Fruit fly (Drosophila melanogaster) whole organism: Measurements from ENCODE around the gene CG12541.

Experiments used
- CG8478 ChIP-seq: fragments of >200 bp; optimal IDR thresholded peaks from 2 replicates; lab custom pipeline; 2018; ENCODE audit warnings: inconsistent platforms
- Dll ChIP-seq: fragments of >200 bp; optimal IDR thresholded peaks from 2 replicates; lab custom pipeline; 2017
- EcR ChIP-seq, 2 experiments: fragments of >200 bp; optimal IDR thresholded peaks; 2 replicates each; lab custom pipeline; 2017; ENCODE audit warnings: missing biosample characterization in 2 of 2, missing genetic modification characterization in 2 of 2, missing genetic modification reagents in 2 of 2
- pan ChIP-seq: fragments of >200 bp; optimal IDR thresholded peaks from 2 replicates; lab custom pipeline; 2017
- psq ChIP-seq: fragments of >200 bp; optimal IDR thresholded peaks from 2 replicates; lab custom pipeline; 2017
- usp ChIP-seq: fragments of >200 bp; optimal IDR thresholded peaks from 2 replicates; lab custom pipeline; 2017; ENCODE audit warnings: missing biosample characterization, missing genetic modification characterization, mixed read lengths

The CG12541 gene

dm6 chrX:6985980-6986827, 79.6 kb downstream of the CG12541 start, which contains the start of gene bou:
Gene bou (plus strand): TSS chrX:6986486.
- TF ChIP-seq usp (GFP tag; lab: Kevin White, UChicago), result no peak
- no peak for TF ChIP-seq Dll
- no peak for TF ChIP-seq CG8478 (lab: Kevin White, UChicago)

DNA sequence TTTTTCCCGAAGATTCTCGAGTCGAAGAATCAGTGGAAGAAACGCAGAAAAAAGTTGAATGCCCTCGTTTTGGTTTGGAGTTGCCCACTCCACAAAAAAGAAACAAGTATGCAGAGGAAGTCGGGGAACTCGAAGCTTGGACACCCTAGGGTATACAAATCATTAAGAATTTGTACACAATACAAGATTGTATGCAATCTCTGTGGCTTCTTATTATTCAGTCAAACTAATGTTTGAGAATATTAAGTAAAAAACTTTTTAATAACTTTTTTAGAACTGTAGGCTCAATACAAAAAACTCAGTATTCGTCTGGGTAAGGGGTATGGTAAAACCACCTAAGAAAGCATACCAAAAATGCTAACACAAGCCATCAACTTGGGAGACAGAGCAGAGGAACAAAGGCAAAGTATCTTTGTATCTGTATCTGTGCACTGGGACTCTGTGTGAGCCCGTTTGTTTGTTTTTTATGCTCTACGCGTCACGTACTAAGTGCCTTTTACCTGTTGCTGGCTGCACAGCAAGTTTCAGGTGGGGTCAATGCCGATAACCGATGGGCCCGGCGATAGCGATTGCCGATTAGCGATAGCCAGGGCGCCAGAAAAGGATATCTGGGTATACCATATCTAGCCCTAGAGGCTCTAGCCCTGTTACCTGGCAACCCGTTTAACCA, 80.5 kb downstream of the CG12541 start:
- TF ChIP-seq usp (GFP tag; lab: Kevin White, UChicago) (no peak), pan (lab: Kevin White, UChicago) (peak; percentile 92), EcR (GFP tag; optimal IDR thresholded peaks at IDR 0.05; lab: Kevin White, UChicago) (peak; percentile 34 to 81)

dm6 chrX:6983500-6984320, 82.1 kb downstream of the CG12541 start:
- TF ChIP-seq usp (GFP tag; lab: Kevin White, UChicago), result no peak
- TF ChIP-seq EcR (GFP tag; optimal IDR thresholded peaks at IDR 0.05; lab: Kevin White, UChicago), result no peak
- TF ChIP-seq psq (lab: Kevin White, UChicago), result no peak
- TF ChIP-seq CG8478 (lab: Kevin White, UChicago), result no peak
- no peak for TF ChIP-seq pan (lab: Kevin White, UChicago)
- no peak for TF ChIP-seq Dll

dm6 chrX:6982705-6983384, 83.0 kb downstream of the CG12541 start:
- TF ChIP-seq Dll (peak; percentile 10), usp (GFP tag; lab: Kevin White, UChicago) (no peak), EcR (GFP tag; optimal IDR thresholded peaks at IDR 0.05; lab: Kevin White, UChicago) (no peak), psq (lab: Kevin White, UChicago) (no peak)

dm6 chrX:6982054-6982453, 83.8 kb downstream of the CG12541 start:
- TF ChIP-seq pan (lab: Kevin White, UChicago) (no peak), Dll (no peak), CG8478 (lab: Kevin White, UChicago) (no peak), usp (GFP tag; lab: Kevin White, UChicago) (no peak), psq (lab: Kevin White, UChicago) (no peak), EcR (GFP tag; optimal IDR thresholded peaks at IDR 0.05; lab: Kevin White, UChicago) (no peak)

- TF ChIP-seq CG8478 (lab: Kevin White, UChicago) (no peak), Dll (no peak), pan (lab: Kevin White, UChicago) (no peak), EcR (GFP tag; optimal IDR thresholded peaks at IDR 0.05; lab: Kevin White, UChicago) (no peak), psq (lab: Kevin White, UChicago) (no peak), usp (GFP tag; lab: Kevin White, UChicago) (no peak)
These were observed 84.3 kb downstream of the CG12541 start for dm6 chrX:6981470-6981952.

DNA sequence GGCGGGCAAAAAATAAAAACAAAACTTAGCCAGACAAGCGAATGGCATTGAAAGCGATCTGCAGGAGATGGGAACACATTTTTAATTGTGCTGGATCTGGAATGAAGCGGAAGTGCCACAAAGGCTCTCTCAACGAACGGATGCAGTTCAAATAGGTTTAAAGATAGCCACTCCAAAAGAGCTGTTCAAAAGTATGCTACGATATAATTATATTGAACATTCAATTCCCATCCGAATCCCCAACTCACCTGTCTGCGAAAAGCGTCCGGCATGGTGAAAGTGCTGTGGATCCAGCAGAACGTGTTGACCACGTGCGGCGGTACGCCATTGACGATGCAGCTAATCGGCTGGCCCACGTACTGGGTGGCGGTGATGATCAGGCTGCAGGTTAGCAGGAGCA, 88.9 kb downstream of the CG12541 start:
- no peak for TF ChIP-seq CG8478 (lab: Kevin White, UChicago)
- TF ChIP-seq pan (lab: Kevin White, UChicago), result no peak

DNA sequence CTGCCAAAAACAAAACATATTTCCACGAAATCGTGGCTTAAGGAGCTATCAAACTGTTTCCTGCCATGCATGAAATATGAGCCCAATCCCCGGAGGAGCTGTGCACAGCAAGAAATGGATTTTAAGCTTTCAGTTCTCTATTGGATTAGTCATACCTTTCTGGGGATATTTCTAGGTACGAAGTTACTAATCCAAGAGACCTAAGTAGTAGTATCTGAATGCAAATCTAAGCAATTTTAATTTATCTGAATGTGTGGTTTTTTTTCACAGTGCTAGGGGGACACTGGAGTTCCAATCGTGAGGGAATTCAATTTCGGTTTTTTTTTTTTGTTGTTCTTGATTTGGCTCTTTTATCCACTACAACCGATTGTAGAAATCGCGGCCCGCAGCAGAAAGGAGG, 89.5 kb downstream of the CG12541 start:
- TF ChIP-seq psq (lab: Kevin White, UChicago) (no peak), EcR (GFP tag; optimal IDR thresholded peaks at IDR 0.05; lab: Kevin White, UChicago) (no peak), usp (GFP tag; lab: Kevin White, UChicago) (no peak), CG8478 (lab: Kevin White, UChicago) (no peak), Dll (no peak), pan (lab: Kevin White, UChicago) (no peak)

- TF ChIP-seq Dll (no peak), CG8478 (lab: Kevin White, UChicago) (no peak), pan (lab: Kevin White, UChicago) (no peak), EcR (GFP tag; optimal IDR thresholded peaks at IDR 0.05; lab: Kevin White, UChicago) (no peak), usp (GFP tag; lab: Kevin White, UChicago) (no peak), psq (lab: Kevin White, UChicago) (no peak)
These were observed 91.6 kb downstream of the CG12541 start for dm6 chrX:6974221-6974620.

- no peak for TF ChIP-seq CG8478 (lab: Kevin White, UChicago)
- TF ChIP-seq Dll, result no peak
- no peak for TF ChIP-seq pan (lab: Kevin White, UChicago)
- TF ChIP-seq psq (lab: Kevin White, UChicago), result no peak
- no peak for TF ChIP-seq usp (GFP tag; lab: Kevin White, UChicago)
These were observed 92.5 kb downstream of the CG12541 start, which contains the start of gene CG3040 for dm6 chrX:6973340-6973739. Gene CG3040 (minus strand): TSS chrX:6973393.
